Fruit fly (Drosophila melanogaster) whole organism, wandering third instar larva: Measurements from ENCODE around the gene Timp.

Experiments used
- Dfd ChIP-seq: fragments of >200 bp; optimal IDR thresholded peaks from 2 replicates; lab custom pipeline; 2017; ENCODE audit warnings: missing biosample characterization, missing genetic modification characterization
- Hnf4 ChIP-seq: fragments of 200-800 bp; sonication (Bioruptor generic); optimal IDR thresholded peaks from 2 replicates; lab custom pipeline; 2016; ENCODE audit warnings: missing biosample characterization, mild to moderate bottlenecking, missing genetic modification characterization
- Hr78 ChIP-seq: fragments of >200 bp; optimal IDR thresholded peaks from 2 replicates; lab custom pipeline; 2017; ENCODE audit warnings: missing biosample characterization, missing genetic modification characterization
- Myc ChIP-seq: fragments of >200 bp; optimal IDR thresholded peaks from 2 replicates; lab custom pipeline; 2017
- OdsH ChIP-seq: fragments of 200-800 bp; sonication (Bioruptor generic); optimal IDR thresholded peaks from 2 replicates; lab custom pipeline; 2016; ENCODE audit warnings: missing biosample characterization, mild to moderate bottlenecking, missing genetic modification characterization
- dmrt93B ChIP-seq: fragments of 200-800 bp; sonication (Bioruptor generic); optimal IDR thresholded peaks from 2 replicates; lab custom pipeline; 2018; ENCODE audit warnings: missing biosample characterization, mild to moderate bottlenecking, missing genetic modification characterization
- psq ChIP-seq: fragments of 200-800 bp; sonication (Bioruptor generic); optimal IDR thresholded peaks from 3 replicates; lab custom pipeline; 2017; ENCODE audit warnings: missing biosample characterization, mild to moderate bottlenecking, missing genetic modification characterization, moderate library complexity

DNA sequence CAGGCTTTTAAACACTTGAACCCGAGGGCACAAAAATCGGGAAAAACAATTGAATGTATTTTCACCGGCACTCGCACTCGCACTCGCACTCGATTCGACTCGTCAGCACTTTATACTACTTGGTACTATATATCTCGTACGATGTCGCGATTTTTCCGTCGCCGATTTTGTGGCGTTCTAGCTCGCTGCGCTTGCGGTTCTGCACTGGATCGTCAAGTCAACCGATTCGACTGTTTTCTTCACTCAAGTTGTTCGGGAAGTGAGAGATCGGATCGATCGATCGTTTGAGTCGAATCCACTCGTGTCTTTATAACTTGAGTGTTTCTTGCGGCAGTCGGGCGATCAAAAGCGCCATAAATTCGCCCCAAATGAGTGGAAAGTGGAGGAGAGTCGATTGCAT is at the start of gene Timp:
- TF ChIP-seq OdsH (no peak), Myc (lab: Kevin White, UChicago) (no peak), Dfd (GFP tag; lab: Kevin White, UChicago) (no peak), Hnf4 (GFP tag; lab: Kevin White, UChicago) (no peak), dmrt93B (GFP tag; lab: Kevin White, UChicago) (no peak), psq (no peak), Hr78 (GFP tag; lab: Kevin White, UChicago) (no peak)
